Worm (Caenorhabditis elegans): ENCODE data around the gene hpo-15.

DNA sequence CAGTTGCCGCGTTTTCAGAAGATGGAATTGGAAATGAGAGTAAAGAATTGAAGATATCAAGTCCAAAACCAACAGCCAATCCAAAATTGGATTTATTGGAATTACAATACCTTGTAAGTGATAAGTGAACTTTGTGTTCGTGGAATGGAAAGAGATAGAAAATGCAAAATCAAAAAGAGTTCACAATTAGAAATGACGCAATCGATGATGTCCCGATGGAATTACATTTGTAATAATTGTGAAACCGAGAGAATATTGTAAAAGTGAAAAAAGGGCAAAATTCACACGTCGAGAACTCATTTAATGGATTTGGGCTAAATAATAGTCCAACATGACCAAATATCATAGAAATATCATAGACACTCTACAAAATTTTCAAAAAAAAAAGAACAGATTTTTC lies 11.6 kb upstream of the hpo-15 start:
- TF ChIP-seq egl-27 (tag; optimal IDR thresholded peaks at IDR 0.05), result no peak
- no peak for TF ChIP-seq unc-39 (tag; optimal IDR thresholded peaks at IDR 0.05)
- no peak for TF ChIP-seq mdl-1 (tag; optimal IDR thresholded peaks at IDR 0.05)
- no peak for TF ChIP-seq ztf-4 (tag; optimal IDR thresholded peaks at IDR 0.05)
